Fruit fly (Drosophila melanogaster) whole organism, embryonic: ENCODE data around the gene nenya.
A peak's percentile ranks its signal among the peaks of the same experiment; 100 is the strongest.

Source experiments
- Awh ChIP-seq: fragments of 200-800 bp; sonication (Bioruptor generic); IDR thresholded peaks from 2 replicates; pipeline ENCODE4, ENCODE4 v1.3.6; 2022; ENCODE audit warnings: missing biosample characterization, missing genetic modification characterization
- C15 ChIP-seq: fragments of 200-800 bp; sonication (Bioruptor generic); IDR thresholded peaks from 3 replicates; pipeline ENCODE4 v1.3.6; 2022; ENCODE audit warnings: missing biosample characterization, missing genetic modification characterization
- CG10147 ChIP-seq: fragments of 200-800 bp; sonication (Bioruptor generic); optimal IDR thresholded peaks from 2 replicates; lab custom pipeline; 2019; ENCODE audit warnings: missing biosample characterization, mild to moderate bottlenecking, missing genetic modification characterization, moderate library complexity
- CG10274 ChIP-seq: fragments of 200-800 bp; sonication (Bioruptor generic); optimal IDR thresholded peaks from 3 replicates; lab custom pipeline; 2017; ENCODE audit warnings: missing biosample characterization, mild to moderate bottlenecking, missing genetic modification characterization
- CG10979 ChIP-seq: fragments of 200-800 bp; sonication (Bioruptor generic); optimal IDR thresholded peaks from 2 replicates; lab custom pipeline; 2018; ENCODE audit warnings: missing biosample characterization, mild to moderate bottlenecking, missing genetic modification characterization, moderate library complexity
- CG11247 ChIP-seq: fragments of 200-800 bp; sonication (Bioruptor generic); IDR thresholded peaks from 2 replicates; pipeline ENCODE4 v1.3.6; 2022; ENCODE audit warnings: missing biosample characterization, missing genetic modification characterization
- CG12219 ChIP-seq: fragments of 200-800 bp; sonication (Bioruptor generic); optimal IDR thresholded peaks from 3 replicates; lab custom pipeline; 2018; ENCODE audit warnings: missing biosample characterization, mild to moderate bottlenecking, missing genetic modification characterization
- CG1233 ChIP-seq: fragments of 200-800 bp; sonication (Bioruptor generic); optimal IDR thresholded peaks from 4 replicates; lab custom pipeline; 2018; ENCODE audit warnings: missing biosample characterization, mild to moderate bottlenecking, missing genetic modification characterization
- CG13624 ChIP-seq: fragments of 200-800 bp; sonication (Bioruptor generic); optimal IDR thresholded peaks from 2 replicates; lab custom pipeline; 2016; ENCODE audit warnings: missing biosample characterization, missing genetic modification characterization
- CG1529 ChIP-seq: fragments of 200-800 bp; sonication (Bioruptor generic); optimal IDR thresholded peaks from 3 replicates; lab custom pipeline; 2018; ENCODE audit warnings: missing biosample characterization, missing genetic modification characterization
- CG1647 ChIP-seq: fragments of 200-800 bp; sonication (Bioruptor generic); optimal IDR thresholded peaks from 3 replicates; lab custom pipeline; 2016; ENCODE audit warnings: missing biosample characterization, missing genetic modification characterization
- CG17328 ChIP-seq: fragments of 200-800 bp; sonication (Bioruptor generic); IDR thresholded peaks from 2 replicates; pipeline ENCODE4 v1.3.6; 2022; ENCODE audit warnings: missing biosample characterization, missing genetic modification characterization
- CG17359 ChIP-seq: fragments of 200-800 bp; sonication (Bioruptor generic); optimal IDR thresholded peaks from 3 replicates; lab custom pipeline; 2018; ENCODE audit warnings: missing biosample characterization, mild to moderate bottlenecking, missing genetic modification characterization, moderate library complexity
- CG3281 ChIP-seq: fragments of 200-800 bp; sonication (Bioruptor generic); optimal IDR thresholded peaks from 3 replicates; lab custom pipeline; 2017; ENCODE audit warnings: missing biosample characterization, mild to moderate bottlenecking, missing genetic modification characterization
- CG3726 ChIP-seq: fragments of 200-800 bp; sonication (Bioruptor generic); IDR thresholded peaks from 3 replicates; pipeline ENCODE4, ENCODE4 v1.3.6; 2022; ENCODE audit warnings: missing biosample characterization, missing genetic modification characterization
- CG6654 ChIP-seq: fragments of 200-800 bp; sonication (Bioruptor generic); optimal IDR thresholded peaks from 2 replicates; lab custom pipeline; 2017; ENCODE audit warnings: missing biosample characterization, mild to moderate bottlenecking, missing genetic modification characterization
- CG6683 ChIP-seq: fragments of 200-800 bp; sonication (Bioruptor generic); optimal IDR thresholded peaks from 2 replicates; lab custom pipeline; 2017; ENCODE audit warnings: missing biosample characterization, mild to moderate bottlenecking, missing genetic modification characterization, missing genetic modification reagents
- CG7745 ChIP-seq: fragments of 200-800 bp; sonication (Bioruptor generic); optimal IDR thresholded peaks from 2 replicates; lab custom pipeline; 2018; ENCODE audit warnings: missing biosample characterization, mild to moderate bottlenecking, missing genetic modification characterization, moderate library complexity
- Camta ChIP-seq: fragments of 200-800 bp; sonication (Bioruptor generic); optimal IDR thresholded peaks from 2 replicates; lab custom pipeline; 2016; ENCODE audit warnings: missing biosample characterization, missing genetic modification characterization
- Dek ChIP-seq: fragments of 200-800 bp; sonication (Bioruptor generic); optimal IDR thresholded peaks from 3 replicates; lab custom pipeline; 2019; ENCODE audit warnings: missing biosample characterization, mild to moderate bottlenecking, missing genetic modification characterization, moderate library complexity
- Ets97D ChIP-seq: fragments of 200-800 bp; sonication (Bioruptor generic); optimal IDR thresholded peaks from 3 replicates; lab custom pipeline; 2016; ENCODE audit warnings: missing biosample characterization, missing genetic modification characterization
- Hr39 ChIP-seq: fragments of >200 bp; optimal IDR thresholded peaks from 2 replicates; lab custom pipeline; 2017
- Lhr ChIP-seq: fragments of 200-800 bp; sonication (Bioruptor generic); optimal IDR thresholded peaks from 3 replicates; lab custom pipeline; 2017; ENCODE audit warnings: mild to moderate bottlenecking, missing biosample characterization, missing genetic modification reagents, missing genetic modification characterization
- Mrtf ChIP-seq: fragments of 200-800 bp; sonication (Bioruptor generic); IDR thresholded peaks from 3 replicates; pipeline ENCODE4 v1.3.6; 2022; ENCODE audit warnings: missing biosample characterization, missing genetic modification characterization
- Myb ChIP-seq: fragments of 200-800 bp; sonication (Bioruptor generic); optimal IDR thresholded peaks from 2 replicates; lab custom pipeline; 2016; ENCODE audit warnings: missing biosample characterization, missing genetic modification characterization
- NfI ChIP-seq: fragments of 200-800 bp; sonication (Bioruptor generic); optimal IDR thresholded peaks from 3 replicates; lab custom pipeline; 2018; ENCODE audit warnings: missing biosample characterization, mild to moderate bottlenecking, missing genetic modification characterization, moderate library complexity
- Optix ChIP-seq: fragments of 200-800 bp; sonication (Bioruptor generic); IDR thresholded peaks from 3 replicates; pipeline ENCODE4 v1.3.6; 2022; ENCODE audit warnings: missing biosample characterization, missing genetic modification characterization
- Spps ChIP-seq: fragments of 200-800 bp; sonication (Bioruptor generic); optimal IDR thresholded peaks from 2 replicates; lab custom pipeline; 2018; ENCODE audit warnings: missing biosample characterization, mild to moderate bottlenecking, missing genetic modification characterization
- Sry-β ChIP-seq: fragments of 200-800 bp; sonication (Bioruptor generic); optimal IDR thresholded peaks from 2 replicates; lab custom pipeline; 2018; ENCODE audit warnings: missing biosample characterization, mild to moderate bottlenecking, missing genetic modification characterization, moderate library complexity
- Sry-δ ChIP-seq: fragments of 200-800 bp; sonication (Bioruptor generic); optimal IDR thresholded peaks from 2 replicates; lab custom pipeline; 2016; ENCODE audit warnings: missing biosample characterization, missing genetic modification characterization
- Ssrp ChIP-seq: fragments of 200-800 bp; sonication (Bioruptor generic); optimal IDR thresholded peaks from 2 replicates; lab custom pipeline; 2018; ENCODE audit warnings: missing biosample characterization, mild to moderate bottlenecking, missing genetic modification characterization, moderate library complexity
- Stat92E ChIP-seq, 3 experiments: fragments of >200 bp in 2 of 3; fragments of 200-800 bp in 1 of 3; sonication (Bioruptor generic) in 1 of 3; optimal IDR thresholded peaks; 2 replicates each; lab custom pipeline; 2017 to 2019; ENCODE audit warnings: missing biosample characterization in 3 of 3, missing genetic modification characterization in 3 of 3, mild to moderate bottlenecking in 1 of 3, moderate library complexity in 1 of 3
- Tbp ChIP-seq: fragments of >200 bp; optimal IDR thresholded peaks from 2 replicates; lab custom pipeline; 2018; ENCODE audit warnings: missing biosample characterization, missing genetic modification characterization
- amos ChIP-seq: fragments of 200-800 bp; sonication (Bioruptor generic); IDR thresholded peaks from 2 replicates; pipeline ENCODE4 v1.3.6; 2022; ENCODE audit warnings: missing biosample characterization, missing genetic modification characterization; ENCODE audit not compliant: partially characterized antibody
- chm ChIP-seq: fragments of 200-800 bp; sonication (Bioruptor generic); IDR thresholded peaks from 2 replicates; pipeline ENCODE4 v1.3.6; 2022; ENCODE audit warnings: missing biosample characterization, missing genetic modification characterization
- en ChIP-seq: fragments of 200-800 bp; sonication (Bioruptor generic); optimal IDR thresholded peaks from 2 replicates; lab custom pipeline; 2016; ENCODE audit warnings: missing biosample characterization, missing genetic modification characterization
- gro ChIP-seq: fragments of 200-800 bp; sonication (Bioruptor generic); optimal IDR thresholded peaks from 2 replicates; lab custom pipeline; 2016; ENCODE audit warnings: missing biosample characterization, missing genetic modification characterization
- hbn ChIP-seq: fragments of 200-800 bp; sonication (Bioruptor generic); IDR thresholded peaks from 2 replicates; pipeline ENCODE4 v1.3.6; 2022; ENCODE audit warnings: missing biosample characterization, missing genetic modification characterization; ENCODE audit not compliant: partially characterized antibody
- jing ChIP-seq: fragments of 200-800 bp; sonication (Bioruptor generic); optimal IDR thresholded peaks from 2 replicates; lab custom pipeline; 2018; ENCODE audit warnings: missing biosample characterization, mild to moderate bottlenecking, missing genetic modification characterization
- jumu ChIP-seq: fragments of 200-800 bp; sonication (Bioruptor generic); optimal IDR thresholded peaks from 3 replicates; lab custom pipeline; 2016; ENCODE audit warnings: missing biosample characterization, missing genetic modification characterization
- ken ChIP-seq: fragments of 200-800 bp; sonication (Bioruptor generic); IDR thresholded peaks from 3 replicates; pipeline ENCODE4 v1.3.6; 2022; ENCODE audit warnings: missing biosample characterization, missing genetic modification characterization
- knrl ChIP-seq: fragments of 200-800 bp; sonication (Bioruptor generic); IDR thresholded peaks from 3 replicates; pipeline ENCODE4 v1.3.6; 2022; ENCODE audit warnings: missing biosample characterization, missing genetic modification characterization; ENCODE audit not compliant: partially characterized antibody
- lmd ChIP-seq: fragments of 200-800 bp; sonication (Bioruptor generic); IDR thresholded peaks from 2 replicates; pipeline ENCODE4 v1.3.6; 2022; ENCODE audit warnings: missing biosample characterization, missing genetic modification characterization
- p53 ChIP-seq: fragments of 200-800 bp; sonication (Bioruptor generic); optimal IDR thresholded peaks from 2 replicates; lab custom pipeline; 2016; ENCODE audit warnings: missing biosample characterization, missing genetic modification characterization
- pita ChIP-seq: fragments of 200-800 bp; sonication (Bioruptor generic); optimal IDR thresholded peaks from 2 replicates; lab custom pipeline; 2017; ENCODE audit warnings: missing biosample characterization, mild to moderate bottlenecking, missing genetic modification characterization
- psq ChIP-seq: fragments of 200-800 bp; sonication (Bioruptor generic); optimal IDR thresholded peaks from 2 replicates; lab custom pipeline; 2017; ENCODE audit warnings: missing biosample characterization, missing genetic modification characterization
- ranshi ChIP-seq: fragments of 200-800 bp; sonication (Bioruptor generic); IDR thresholded peaks from 2 replicates; pipeline ENCODE4 v1.3.6; 2022; ENCODE audit warnings: missing biosample characterization, missing genetic modification characterization
- repo ChIP-seq: fragments of 200-800 bp; sonication (Bioruptor generic); optimal IDR thresholded peaks from 2 replicates; lab custom pipeline; 2016; ENCODE audit warnings: missing biosample characterization, missing genetic modification characterization
- sima ChIP-seq: fragments of 200-800 bp; sonication (Bioruptor generic); optimal IDR thresholded peaks from 2 replicates; lab custom pipeline; 2016; ENCODE audit warnings: missing biosample characterization, missing genetic modification characterization
- yki ChIP-seq: fragments of >200 bp; optimal IDR thresholded peaks from 3 replicates; lab custom pipeline; 2018
- z ChIP-seq: fragments of 200-800 bp; sonication (Bioruptor generic); IDR thresholded peaks from 3 replicates; pipeline ENCODE4 v1.3.6; 2022; ENCODE audit warnings: missing biosample characterization, missing genetic modification characterization

The nenya gene

dm6 chr3R:27948421-27948906 is 20.5 kb upstream of the nenya start, which contains the start of gene Gp93 (continued):
- TF ChIP-seq CG1647 (GFP tag; lab: Kevin White, UChicago) (no peak), lmd (GFP tag; lab: Robert Waterston, UW) (peak; percentile 66), chm (peak; percentile 59; the same call in 1 of the 2 replicates), psq (GFP tag; lab: Kevin White, UChicago) (no peak), Awh (GFP tag; lab: Robert Waterston, UW) (0 out of 2 replicates have a peak, but pooled peaks have one; percentile 32), CG17359 (peak; percentile 47), knrl (GFP tag; lab: Robert Waterston, UW) (no peak), Camta (GFP tag; lab: Kevin White, UChicago) (peak; percentile 21), ken (GFP tag; lab: Robert Waterston, UW) (peak; percentile 46; the same call in 1 of the 3 replicates), jumu (GFP tag; lab: Kevin White, UChicago) (no peak), CG10147 (GFP tag; lab: Kevin White, UChicago) (no peak), NfI (GFP tag; lab: Kevin White, UChicago) (peak; percentile 59), Lhr (GFP tag; lab: Kevin White, UChicago) (no peak), Optix (GFP tag; lab: Robert Waterston, UW) (peak; percentile 51; the same call in 1 of the 3 replicates), Tbp (GFP tag; lab: Kevin White, UChicago) (no peak), Spps (tag; lab: Kevin White, UChicago) (peak; percentile 8), amos (GFP tag; lab: Robert Waterston, UW) (peak; percentile 55; the same call in 1 of the 2 replicates), Ets97D (peak; percentile 21), yki (lab: Kevin White, UChicago) (no peak), CG7745 (tag; lab: Kevin White, UChicago) (no peak), CG11247 (GFP tag; lab: Robert Waterston, UW) (peak; percentile 64), Dek (peak; percentile 18), Ssrp (tag; lab: Kevin White, UChicago) (peak; percentile 65), jing (GFP tag; lab: Kevin White, UChicago) (no peak), CG1233 (GFP tag; lab: Kevin White, UChicago) (no peak), CG3726 (GFP tag; lab: Robert Waterston, UW) (no peak), ranshi (GFP tag; lab: Robert Waterston, UW) (0 out of 2 replicates have a peak, but pooled peaks have one; percentile 12), CG10274 (GFP tag; lab: Kevin White, UChicago) (no peak), Sry-δ (GFP tag; lab: Kevin White, UChicago) (no peak), CG1529 (GFP tag; lab: Kevin White, UChicago) (no peak), en (GFP tag; lab: Kevin White, UChicago) (no peak), p53 (GFP tag; lab: Kevin White, UChicago) (no peak), pita (GFP tag; lab: Kevin White, UChicago) (no peak), C15 (no peak), repo (peak; percentile 18), Mrtf (GFP tag; lab: Robert Waterston, UW) (0 out of 3 replicates have a peak, but pooled peaks have one; percentile 53), gro (GFP tag; lab: Kevin White, UChicago) (no peak), z (GFP tag; lab: Robert Waterston, UW) (no peak), Sry-β (GFP tag; lab: Kevin White, UChicago) (no peak), CG17328 (peak; percentile 67; the same call in 1 of the 2 replicates), Hr39 (lab: Kevin White, UChicago) (no peak), CG10979 (tag; lab: Kevin White, UChicago) (peak; percentile 22), Stat92E (GFP tag; optimal IDR thresholded peaks at IDR 0.05; lab: Kevin White, UChicago) (no peak), sima (GFP tag; lab: Kevin White, UChicago) (no peak), CG6683 (no peak), CG3281 (GFP tag; lab: Kevin White, UChicago) (peak; percentile 48), hbn (GFP tag; lab: Robert Waterston, UW) (no peak), CG12219 (GFP tag; lab: Kevin White, UChicago) (peak; percentile 15), Myb (GFP tag; lab: Kevin White, UChicago) (no peak), CG6654 (GFP tag; lab: Kevin White, UChicago) (no peak), CG13624 (GFP tag; lab: Kevin White, UChicago) (no peak)
